Worm (Caenorhabditis elegans) whole organism, L1 larva: ENCODE measurements around the gene alkb-1.

Experiments used
- ama-1 ChIP-seq: fragments of 150-350 bp; optimal IDR thresholded peaks from 2 replicates; lab custom pipeline; 2014
- elt-2 ChIP-seq: sonication (generic microtip); optimal IDR thresholded peaks from 2 replicates; lab custom pipeline; 2016; ENCODE audit warnings: missing genetic modification characterization, mild to moderate bottlenecking, inconsistent platforms, missing compliant biosample characterization, missing genetic modification reagents
- grh-1 ChIP-seq: fragments of 200-800 bp; sonication (Bioruptor generic); IDR thresholded peaks from 2 replicates; pipeline ENCODE4 v1.3.6; 2022; ENCODE audit warnings: missing genetic modification reagents, missing genetic modification characterization, missing compliant biosample characterization
- lin-13 ChIP-seq: fragments of 150-350 bp; optimal IDR thresholded peaks from 2 replicates; lab custom pipeline; 2014; ENCODE audit warnings: missing biosample characterization, missing genetic modification reagents, missing genetic modification characterization
- nhr-11 ChIP-seq: fragments of 150-350 bp; optimal IDR thresholded peaks from 2 replicates; lab custom pipeline; 2014; ENCODE audit warnings: missing biosample characterization, missing genetic modification characterization
- nhr-76 ChIP-seq: sonication (generic microtip); optimal IDR thresholded peaks from 2 replicates; lab custom pipeline; 2017; ENCODE audit warnings: missing biosample characterization, missing genetic modification characterization
- sox-4 ChIP-seq: sonication (generic microtip); optimal IDR thresholded peaks from 2 replicates; lab custom pipeline; 2016; ENCODE audit warnings: missing genetic modification characterization, missing compliant biosample characterization
- sup-37 ChIP-seq: fragments of 200-800 bp; sonication (Bioruptor generic); optimal IDR thresholded peaks from 2 replicates; lab custom pipeline; 2018; ENCODE audit warnings: mild to moderate bottlenecking, missing genetic modification characterization, missing compliant biosample characterization

- TF ChIP-seq nhr-11 (tag; lab: Kevin White, UChicago): no peak
- TF ChIP-seq nhr-76 (tag; lab: Kevin White, UChicago): no peak
- no peak for TF ChIP-seq elt-2 (tag; lab: Kevin White, UChicago)
- TF ChIP-seq sox-4 (tag; lab: Kevin White, UChicago): no peak
- TF ChIP-seq sup-37 (GFP tag; lab: Kevin White, UChicago): no peak
- TF ChIP-seq grh-1: no peak
- no peak for TF ChIP-seq lin-13 (GFP tag; lab: Kevin White, UChicago)
- TF ChIP-seq ama-1 (lab: Kevin White, UChicago): no peak
These were observed 11.5 kb downstream of the alkb-1 start, which contains the start of gene Y51H7C.10 for ce11 chrII:1423660-1424059.
